Fruit fly (Drosophila melanogaster) S2 (cell line): ENCODE results near the gene CG33500.

Source experiments
- CG8478 ChIP-seq: fragments of >200 bp; optimal IDR thresholded peaks from 2 replicates; lab custom pipeline; 2018
- CTCF ChIP-seq, 2 experiments: fragments of >200 bp; optimal IDR thresholded peaks; 2 replicates each; lab custom pipeline; 2018

DNA sequence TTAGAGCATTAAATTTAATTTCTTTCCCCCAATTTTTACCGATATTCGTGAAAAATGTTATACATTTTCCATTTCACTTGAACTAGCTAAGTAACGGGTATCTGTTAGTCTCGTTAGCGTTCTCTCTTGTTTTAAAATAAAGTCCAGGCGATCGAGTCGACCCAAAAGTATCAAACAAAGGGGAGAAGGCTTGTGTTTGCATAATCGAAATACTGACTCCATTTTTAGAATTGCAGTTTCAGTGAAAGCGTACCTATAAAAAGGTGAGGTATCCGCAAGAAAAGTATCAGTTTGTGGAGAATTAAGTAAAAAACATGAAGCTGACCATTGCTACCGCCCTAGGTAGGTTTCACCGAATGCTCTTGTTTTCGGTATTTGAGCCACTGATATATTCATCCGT, 3.5 kb downstream of the CG33500 start, which contains the start of gene Sgs3:
- no peak for TF ChIP-seq CG8478
- no peak for TF ChIP-seq CTCF (optimal IDR thresholded peaks at IDR 0.05; lab: Kevin White, UChicago)
